Worm (Caenorhabditis elegans) whole organism, young adult: Measurements from ENCODE around the gene F18F11.4.

ENCODE experiments used
- Y67H2A.10 ChIP-seq: fragments of 200-800 bp; sonication (Bioruptor generic); conservative IDR thresholded peaks from 2 replicates; pipeline ENCODE4 v1.3.6; 2022; ENCODE audit warnings: missing genetic modification reagents, missing genetic modification characterization, missing compliant biosample characterization
- ama-1 ChIP-seq, 3 experiments: fragments of 150-350 bp in 1 of 3; sonication (generic microtip) in 2 of 3; optimal IDR thresholded peaks; 2 replicates each; lab custom pipeline; 2014 to 2018; ENCODE audit warnings: missing biosample characterization in 2 of 3, missing genetic modification characterization in 2 of 3, missing genetic modification reagents in 2 of 3
- ceh-40 ChIP-seq: fragments of 200-800 bp; sonication (Bioruptor generic); IDR thresholded peaks from 2 replicates; pipeline ENCODE4 v1.3.6; 2022; ENCODE audit warnings: missing genetic modification characterization, missing compliant biosample characterization
- nhr-90 ChIP-seq: sonication (generic microtip); optimal IDR thresholded peaks from 2 replicates; lab custom pipeline; 2016; ENCODE audit warnings: missing genotype, mild to moderate bottlenecking, missing genetic modification characterization, missing compliant biosample characterization
- snpc-4 ChIP-seq, 5 experiments: fragments of 150-350 bp in 1 of 5; sonication (generic microtip) in 4 of 5; optimal IDR thresholded peaks; 2 replicates each; lab custom pipeline; 2014 to 2018; ENCODE audit warnings: missing genetic modification characterization in 5 of 5, missing biosample characterization in 3 of 5, antibody characterized with exemption in 2 of 5, mild to moderate bottlenecking in 2 of 5, missing compliant biosample characterization in 2 of 5, missing genotype in 2 of 5, moderate library complexity in 2 of 5, missing genetic modification reagents in 1 of 5

DNA sequence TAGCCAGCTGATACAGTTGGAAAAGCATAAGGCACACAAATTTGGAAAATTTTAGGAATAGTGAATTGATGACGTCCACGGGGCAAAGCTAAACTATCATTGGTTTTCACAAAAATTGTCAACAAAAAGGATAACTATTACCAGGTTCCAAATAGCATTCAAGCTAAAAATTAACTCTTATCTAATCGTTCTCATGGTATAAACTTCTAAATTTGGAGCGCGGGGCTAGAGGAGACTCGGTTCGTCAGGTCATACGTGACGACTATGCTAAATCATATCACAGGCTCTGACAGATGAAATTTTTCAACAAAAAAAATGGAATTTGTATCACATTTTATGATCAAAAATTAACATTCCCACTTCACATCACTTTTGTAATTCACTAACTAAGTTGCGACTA lies 31.4 kb upstream of the F18F11.4 start:
- TF ChIP-seq Y67H2A.10 (no peak), snpc-4 (GFP tag; optimal IDR thresholded peaks at IDR 0.05; lab: Kevin White, UChicago) (no peak), snpc-4 (tag; optimal IDR thresholded peaks at IDR 0.05; lab: Kevin White, UChicago) (no peak), nhr-90 (no peak), ama-1 (optimal IDR thresholded peaks at IDR 0.05; lab: Kevin White, UChicago) (no peak), ama-1 (GFP tag; optimal IDR thresholded peaks at IDR 0.05; lab: Kevin White, UChicago) (no peak), ceh-40 (no peak)
